Fruit fly (Drosophila melanogaster): Measurements from ENCODE around the gene CG10116.

The CG10116 gene

DNA sequence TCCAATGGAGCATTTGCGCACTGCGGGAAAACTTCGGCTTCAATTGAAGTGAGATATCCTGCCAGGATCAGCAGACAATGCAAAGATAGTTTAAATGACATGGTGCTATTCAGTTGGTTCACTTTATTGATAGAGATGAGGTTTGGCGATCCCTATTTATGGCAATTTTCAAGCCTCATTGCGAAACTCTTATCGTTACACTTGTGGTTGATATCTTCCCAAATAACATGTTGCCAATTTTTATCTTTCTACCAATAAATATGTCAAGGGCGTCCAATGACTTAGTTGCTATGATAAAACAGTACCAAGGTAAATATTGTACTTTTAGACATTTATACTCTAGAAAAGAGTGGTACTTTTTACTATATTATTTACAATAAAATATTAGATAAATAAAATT, 33.0 kb downstream of the CG10116 start, which contains the start of gene CG33263:
Gene CG33263 (minus strand): TSS at position 101 of the 400 bp plus-strand sequence.
- TF ChIP-seq Jra (GFP tag; optimal IDR thresholded peaks at IDR 0.05) (no peak), CrebA (GFP tag; optimal IDR thresholded peaks at IDR 0.05; ENCODE audit: borderline replicate concordance) (no peak), Myc (optimal IDR thresholded peaks at IDR 0.05) (no peak), CG9705 (GFP tag; optimal IDR thresholded peaks at IDR 0.05) (no peak), OdsH (GFP tag; optimal IDR thresholded peaks at IDR 0.05) (no peak)

DNA sequence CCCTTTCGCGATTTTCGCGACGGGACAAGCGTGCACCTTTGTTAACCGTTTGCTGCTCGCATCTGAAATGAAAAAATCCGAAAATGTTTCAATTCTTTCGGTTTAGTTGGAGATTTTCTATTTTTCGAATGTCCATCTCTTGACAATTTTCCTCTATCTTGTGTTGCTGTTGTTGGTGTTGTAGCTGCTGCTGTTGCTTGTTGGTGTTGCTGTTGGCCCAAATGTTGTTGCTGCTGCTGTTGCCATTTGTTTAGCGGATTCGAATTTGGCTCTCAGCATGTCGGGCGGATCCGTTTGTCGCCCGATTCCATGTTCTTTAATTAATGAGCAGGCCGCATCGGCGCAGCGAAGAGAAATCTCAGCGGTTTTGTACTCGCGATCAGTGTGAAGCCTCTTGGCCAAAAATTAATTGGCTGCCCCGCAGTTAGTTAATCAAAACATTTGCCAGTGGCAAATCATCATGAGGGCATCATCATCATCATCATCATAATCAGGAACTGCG, 34.7 kb downstream of the CG10116 start, which contains the start of gene CG32121:
Gene CG32121 (minus strand): TSS at position 51 of the 502 bp plus-strand sequence.
- TF ChIP-seq pan (optimal IDR thresholded peaks at IDR 0.05) (no peak), woc (GFP tag; optimal IDR thresholded peaks at IDR 0.05) (no peak), Abd-B (GFP tag; optimal IDR thresholded peaks at IDR 0.05) (no peak), Jra (GFP tag; optimal IDR thresholded peaks at IDR 0.05) (no peak), Myc (optimal IDR thresholded peaks at IDR 0.05) (no peak), sv (GFP tag; optimal IDR thresholded peaks at IDR 0.05) (no peak), Hr83 (GFP tag; optimal IDR thresholded peaks at IDR 0.05; ENCODE audit: poor library complexity, severe bottlenecking) (no peak), Dif (GFP tag; optimal IDR thresholded peaks at IDR 0.05; ENCODE audit: partially characterized antibody) (no peak), br (GFP tag; optimal IDR thresholded peaks at IDR 0.05) (no peak), Vsx2 (GFP tag; optimal IDR thresholded peaks at IDR 0.05; ENCODE audit: partially characterized antibody) (no peak), HLH106 (tag; optimal IDR thresholded peaks at IDR 0.05) (no peak), OdsH (GFP tag; optimal IDR thresholded peaks at IDR 0.05) (no peak), dsf (GFP tag; optimal IDR thresholded peaks at IDR 0.05; ENCODE audit: borderline replicate concordance) (no peak), sage (GFP tag; optimal IDR thresholded peaks at IDR 0.05) (no peak), Hr78 (GFP tag; optimal IDR thresholded peaks at IDR 0.05) (no peak), Rel (GFP tag; optimal IDR thresholded peaks at IDR 0.05) (no peak), Rel (tag; optimal IDR thresholded peaks at IDR 0.05) (no peak), CrebA (GFP tag; optimal IDR thresholded peaks at IDR 0.05; ENCODE audit: borderline replicate concordance) (no peak), usp (GFP tag; optimal IDR thresholded peaks at IDR 0.05) (no peak), dl (GFP tag; optimal IDR thresholded peaks at IDR 0.05; ENCODE audit: insufficient read depth in 1 of 2, partially characterized antibody in 2 of 2) (no peak)

DNA sequence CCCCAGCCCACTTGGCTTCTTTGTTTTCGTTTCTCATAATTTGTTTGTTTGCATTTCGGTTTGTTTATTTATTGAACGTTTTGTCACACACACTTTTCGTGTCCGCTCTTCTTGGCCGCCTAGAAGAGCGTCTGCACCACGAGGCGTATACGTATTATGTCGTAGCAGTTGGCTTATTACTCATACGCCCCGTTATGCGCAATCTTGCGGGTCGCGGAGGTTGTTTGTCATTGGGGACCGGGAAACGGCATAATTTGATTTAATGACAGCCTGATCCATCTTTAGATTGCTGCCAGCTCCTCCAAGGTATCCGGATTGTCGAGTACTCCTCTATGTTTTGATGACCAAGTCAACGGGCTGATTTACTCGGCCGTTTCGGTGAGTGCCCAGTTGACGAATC, 36.8 kb downstream of the CG10116 start:
- TF ChIP-seq Sp1 (GFP tag; optimal IDR thresholded peaks at IDR 0.05) (no peak), CG9705 (GFP tag; optimal IDR thresholded peaks at IDR 0.05) (no peak), OdsH (GFP tag; optimal IDR thresholded peaks at IDR 0.05) (no peak), Vsx2 (GFP tag; optimal IDR thresholded peaks at IDR 0.05; ENCODE audit: partially characterized antibody) (no peak), jim (GFP tag; optimal IDR thresholded peaks at IDR 0.05) (no peak), Abd-B (GFP tag; optimal IDR thresholded peaks at IDR 0.05) (no peak), sv (GFP tag; optimal IDR thresholded peaks at IDR 0.05) (no peak), Jra (GFP tag; optimal IDR thresholded peaks at IDR 0.05) (no peak), dsf (GFP tag; optimal IDR thresholded peaks at IDR 0.05; ENCODE audit: borderline replicate concordance) (no peak), fru (GFP tag; optimal IDR thresholded peaks at IDR 0.05) (no peak), HLH106 (tag; optimal IDR thresholded peaks at IDR 0.05) (no peak), h (GFP tag; optimal IDR thresholded peaks at IDR 0.05) (no peak), Dif (GFP tag; optimal IDR thresholded peaks at IDR 0.05; ENCODE audit: partially characterized antibody) (no peak), Hr83 (GFP tag; optimal IDR thresholded peaks at IDR 0.05; ENCODE audit: poor library complexity, severe bottlenecking) (no peak)

DNA sequence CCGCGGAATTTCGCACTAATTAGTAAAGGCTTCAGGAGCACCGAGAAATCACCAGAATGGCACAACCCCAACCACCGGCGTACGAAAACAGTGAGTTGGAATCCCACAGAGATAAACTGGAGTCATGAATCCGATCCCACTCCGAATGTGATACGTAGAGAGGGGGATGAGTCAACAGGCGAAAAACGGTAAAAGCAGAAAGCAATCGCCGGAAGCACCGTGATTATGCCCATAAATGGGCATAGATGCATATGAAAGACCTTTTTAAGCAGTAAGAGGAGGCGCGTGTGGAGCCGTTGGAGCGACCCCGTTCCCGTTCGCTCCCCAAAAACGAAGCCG, 44.2 kb downstream of the CG10116 start:
- TF ChIP-seq dl (GFP tag; optimal IDR thresholded peaks at IDR 0.05; ENCODE audit: insufficient read depth in 1 of 2, partially characterized antibody in 2 of 2) (no peak), Vsx2 (GFP tag; optimal IDR thresholded peaks at IDR 0.05; ENCODE audit: partially characterized antibody) (no peak), fru (GFP tag; optimal IDR thresholded peaks at IDR 0.05) (no peak), Hr83 (GFP tag; optimal IDR thresholded peaks at IDR 0.05; ENCODE audit: poor library complexity, severe bottlenecking) (no peak), woc (GFP tag; optimal IDR thresholded peaks at IDR 0.05) (no peak), sage (GFP tag; optimal IDR thresholded peaks at IDR 0.05) (no peak), CG32264 (GFP tag; optimal IDR thresholded peaks at IDR 0.05) (no peak), HLH106 (tag; optimal IDR thresholded peaks at IDR 0.05) (no peak), Sp1 (GFP tag; optimal IDR thresholded peaks at IDR 0.05) (no peak), dmrt93B (GFP tag; optimal IDR thresholded peaks at IDR 0.05) (no peak), Hr78 (GFP tag; optimal IDR thresholded peaks at IDR 0.05) (no peak), Mio (GFP tag; optimal IDR thresholded peaks at IDR 0.05) (no peak), jim (GFP tag; optimal IDR thresholded peaks at IDR 0.05) (no peak), dsf (GFP tag; optimal IDR thresholded peaks at IDR 0.05; ENCODE audit: borderline replicate concordance) (no peak)

DNA sequence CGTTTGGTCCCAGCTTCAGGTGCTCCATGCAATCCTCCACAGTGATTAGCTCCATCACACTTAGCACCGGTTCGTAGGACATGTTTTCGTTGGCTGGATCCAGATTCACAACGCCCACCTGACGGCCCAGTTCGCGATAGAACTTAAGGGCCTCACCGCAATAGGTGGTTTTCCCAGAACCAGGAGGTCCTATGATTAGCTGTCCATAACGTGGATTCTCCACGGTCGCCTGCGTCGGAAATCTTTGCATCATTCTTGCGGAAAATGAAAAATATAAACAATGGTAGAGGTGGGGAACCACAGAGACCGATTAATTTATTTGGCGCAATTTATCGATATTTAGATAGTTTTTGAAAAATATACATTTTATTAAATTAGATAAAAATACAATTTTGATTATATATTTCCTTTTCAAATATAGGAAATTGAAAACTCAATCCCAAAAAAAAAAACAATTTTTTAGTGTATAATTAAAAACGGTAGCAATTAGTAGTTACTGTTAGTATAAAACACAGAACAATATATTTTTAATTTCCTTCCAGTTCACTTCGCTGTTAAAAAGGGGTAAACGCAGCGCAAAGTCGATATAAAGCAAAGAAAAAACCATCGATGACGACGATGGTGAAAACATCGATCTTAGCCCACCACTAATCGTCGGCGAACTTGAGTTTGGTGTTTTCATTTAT, 44.7 kb downstream of the CG10116 start, which contains the start of the genes CG10222 and flr:
Gene CG10222 (minus strand): TSS at position 254 of the 686 bp plus-strand sequence.
Gene flr (plus strand): TSS at position 644 of the 686 bp plus-strand sequence.
- TF ChIP-seq brk (GFP tag; optimal IDR thresholded peaks at IDR 0.05) (no peak), Mio (GFP tag; optimal IDR thresholded peaks at IDR 0.05) (no peak), br (GFP tag; optimal IDR thresholded peaks at IDR 0.05) (no peak), OdsH (GFP tag; optimal IDR thresholded peaks at IDR 0.05) (peak; percentile 11), CG32264 (GFP tag; optimal IDR thresholded peaks at IDR 0.05) (no peak), GATAd (GFP tag; optimal IDR thresholded peaks at IDR 0.05) (no peak), Rel (GFP tag; optimal IDR thresholded peaks at IDR 0.05) (no peak), Rel (tag; optimal IDR thresholded peaks at IDR 0.05) (peak; percentile 78), pan (optimal IDR thresholded peaks at IDR 0.05) (no peak), fru (GFP tag; optimal IDR thresholded peaks at IDR 0.05) (peak; percentile 4), h (GFP tag; optimal IDR thresholded peaks at IDR 0.05) (peak; percentile 23), dsf (GFP tag; optimal IDR thresholded peaks at IDR 0.05; ENCODE audit: borderline replicate concordance) (no peak), Jra (GFP tag; optimal IDR thresholded peaks at IDR 0.05) (no peak), jim (GFP tag; optimal IDR thresholded peaks at IDR 0.05) (no peak), psq (GFP tag; optimal IDR thresholded peaks at IDR 0.05) (peak; percentile 25), woc (GFP tag; optimal IDR thresholded peaks at IDR 0.05) (no peak), rgr (GFP tag; optimal IDR thresholded peaks at IDR 0.05) (peak; percentile 41), dl (GFP tag; optimal IDR thresholded peaks at IDR 0.05; ENCODE audit: insufficient read depth in 1 of 2, partially characterized antibody in 2 of 2) (no peak), HLH106 (tag; optimal IDR thresholded peaks at IDR 0.05) (peak; percentile 31), Dif (GFP tag; optimal IDR thresholded peaks at IDR 0.05; ENCODE audit: partially characterized antibody) (no peak), ey (GFP tag; optimal IDR thresholded peaks at IDR 0.05) (peak; percentile 25), Myc (optimal IDR thresholded peaks at IDR 0.05) (no peak), Dfd (GFP tag; optimal IDR thresholded peaks at IDR 0.05) (no peak)

Measured in whole organism, wandering third instar larva.